Worm (Caenorhabditis elegans) whole organism, L2 larva: ENCODE results near the gene F13E9.13.

Source experiments
- C34F6.9 ChIP-seq: fragments of 150-350 bp; optimal IDR thresholded peaks from 2 replicates; lab custom pipeline; 2014; ENCODE audit warnings: missing biosample characterization, missing genetic modification characterization
- F13H6.1 ChIP-seq: sonication (generic microtip); optimal IDR thresholded peaks from 2 replicates; lab custom pipeline; 2016; ENCODE audit warnings: missing genetic modification characterization, missing compliant biosample characterization
- R02D3.7 ChIP-seq: fragments of 150-350 bp; optimal IDR thresholded peaks from 2 replicates; lab custom pipeline; 2014; ENCODE audit warnings: missing biosample characterization, missing genetic modification characterization
- Y55F3AM.14 ChIP-seq: fragments of 200-800 bp; sonication (Bioruptor generic); optimal IDR thresholded peaks from 2 replicates; lab custom pipeline; 2018; ENCODE audit warnings: mild to moderate bottlenecking, missing genetic modification characterization, missing compliant biosample characterization
- ZK546.5 ChIP-seq: sonication (generic microtip); optimal IDR thresholded peaks from 2 replicates; lab custom pipeline; 2017; ENCODE audit warnings: missing biosample characterization, missing genetic modification characterization
- aly-2 ChIP-seq: fragments of 150-350 bp; optimal IDR thresholded peaks from 2 replicates; lab custom pipeline; 2014; ENCODE audit warnings: missing biosample characterization, missing genetic modification characterization
- ama-1 ChIP-seq: fragments of 150-350 bp; optimal IDR thresholded peaks from 2 replicates; lab custom pipeline; 2018; ENCODE audit warnings: inconsistent platforms
- blmp-1 ChIP-seq: sonication (generic microtip); optimal IDR thresholded peaks from 2 replicates; lab custom pipeline; 2017; ENCODE audit warnings: missing genetic modification characterization, mild to moderate bottlenecking, missing compliant biosample characterization, antibody characterized with exemption, moderate library complexity; ENCODE audit not compliant: insufficient read depth
- ceh-16 ChIP-seq: fragments of 150-350 bp; optimal IDR thresholded peaks from 2 replicates; lab custom pipeline; 2014; ENCODE audit warnings: missing biosample characterization, missing genetic modification characterization
- ceh-82 ChIP-seq: fragments of 150-350 bp; optimal IDR thresholded peaks from 2 replicates; lab custom pipeline; 2014; ENCODE audit warnings: missing biosample characterization, missing genetic modification characterization
- crh-2 ChIP-seq: sonication (generic microtip); optimal IDR thresholded peaks from 2 replicates; lab custom pipeline; 2017; ENCODE audit warnings: missing biosample characterization, missing genetic modification characterization
- elt-3 ChIP-seq: sonication (generic microtip); optimal IDR thresholded peaks from 2 replicates; lab custom pipeline; 2017; ENCODE audit warnings: missing biosample characterization, missing genetic modification characterization
- fos-1 ChIP-seq: fragments of 150-350 bp; optimal IDR thresholded peaks from 2 replicates; lab custom pipeline; 2014; ENCODE audit warnings: missing biosample characterization, missing genetic modification characterization
- lsy-2 ChIP-seq, 2 experiments: fragments of 150-350 bp in 1 of 2; sonication (generic microtip) in 1 of 2; optimal IDR thresholded peaks; 2 replicates each; lab custom pipeline; 2014 to 2017; ENCODE audit warnings: missing biosample characterization in 2 of 2, missing genetic modification characterization in 2 of 2
- mab-5 ChIP-seq: fragments of 150-350 bp; optimal IDR thresholded peaks from 2 replicates; lab custom pipeline; 2014; ENCODE audit warnings: missing biosample characterization, missing genetic modification characterization
- mdl-1 ChIP-seq, 2 experiments: fragments of 150-350 bp in 1 of 2; sonication (generic microtip) in 1 of 2; optimal IDR thresholded peaks; 2 replicates each; lab custom pipeline; 2017; ENCODE audit warnings: missing biosample characterization in 2 of 2, missing genetic modification characterization in 2 of 2
- nhr-10 ChIP-seq: sonication (generic microtip); optimal IDR thresholded peaks from 2 replicates; lab custom pipeline; 2017; ENCODE audit warnings: missing biosample characterization, missing genetic modification characterization
- nhr-12 ChIP-seq: fragments of 150-350 bp; optimal IDR thresholded peaks from 2 replicates; lab custom pipeline; 2014; ENCODE audit warnings: missing biosample characterization, missing genetic modification characterization
- nhr-129 ChIP-seq: fragments of 150-350 bp; optimal IDR thresholded peaks from 2 replicates; lab custom pipeline; 2014; ENCODE audit warnings: missing biosample characterization, missing genetic modification characterization
- nhr-21 ChIP-seq: fragments of 150-350 bp; optimal IDR thresholded peaks from 2 replicates; lab custom pipeline; 2014; ENCODE audit warnings: missing biosample characterization, missing genetic modification characterization
- nhr-23 ChIP-seq: fragments of 150-350 bp; optimal IDR thresholded peaks from 2 replicates; lab custom pipeline; 2014; ENCODE audit warnings: missing biosample characterization, missing genetic modification reagents, missing genetic modification characterization
- nhr-237 ChIP-seq: fragments of 150-350 bp; optimal IDR thresholded peaks from 2 replicates; lab custom pipeline; 2014; ENCODE audit warnings: missing biosample characterization, missing genetic modification characterization
- nhr-25 ChIP-seq: fragments of 150-350 bp; sonication (generic microtip); optimal IDR thresholded peaks from 3 replicates; lab custom pipeline; 2014; ENCODE audit warnings: missing biosample characterization, missing genetic modification characterization
- nhr-6 ChIP-seq: fragments of 150-350 bp; optimal IDR thresholded peaks from 2 replicates; lab custom pipeline; 2014; ENCODE audit warnings: missing biosample characterization, missing genetic modification characterization
- nhr-77 ChIP-seq: fragments of 150-350 bp; optimal IDR thresholded peaks from 2 replicates; lab custom pipeline; 2014; ENCODE audit warnings: missing biosample characterization, missing genetic modification characterization
- peb-1 ChIP-seq: fragments of 150-350 bp; optimal IDR thresholded peaks from 2 replicates; lab custom pipeline; 2014; ENCODE audit warnings: missing biosample characterization, missing genetic modification characterization
- sem-4 ChIP-seq: fragments of 150-350 bp; optimal IDR thresholded peaks from 2 replicates; lab custom pipeline; 2014; ENCODE audit warnings: missing biosample characterization, missing genetic modification reagents, missing genetic modification characterization
- skn-1 ChIP-seq: sonication (generic microtip); optimal IDR thresholded peaks from 2 replicates; lab custom pipeline; 2017; ENCODE audit warnings: missing biosample characterization, missing genetic modification characterization
- sma-9 ChIP-seq, 2 experiments: fragments of 150-350 bp in 1 of 2; sonication (generic microtip) in 1 of 2; optimal IDR thresholded peaks; 2 replicates each; lab custom pipeline; 2014 to 2016; ENCODE audit warnings: missing genetic modification characterization in 2 of 2, mild to moderate bottlenecking in 1 of 2, missing biosample characterization in 1 of 2, missing compliant biosample characterization in 1 of 2, missing genetic modification reagents in 1 of 2, moderate library complexity in 1 of 2
- snpc-4 ChIP-seq: fragments of 150-350 bp; optimal IDR thresholded peaks from 2 replicates; lab custom pipeline; 2014; ENCODE audit warnings: missing biosample characterization, missing genetic modification characterization
- unc-55 ChIP-seq: fragments of 150-350 bp; sonication (generic microtip); optimal IDR thresholded peaks from 3 replicates; lab custom pipeline; 2014; ENCODE audit warnings: missing biosample characterization, missing genetic modification reagents, missing genetic modification characterization
- unc-62 ChIP-seq: fragments of 150-350 bp; optimal IDR thresholded peaks from 2 replicates; lab custom pipeline; 2014; ENCODE audit warnings: missing biosample characterization, missing genetic modification reagents, missing genetic modification characterization
- ztf-1 ChIP-seq: fragments of 200-800 bp; sonication (Bioruptor generic); conservative IDR thresholded peaks from 2 replicates; pipeline ENCODE4 v1.3.6; 2022; ENCODE audit warnings: missing genetic modification characterization, missing compliant biosample characterization
- ztf-11 ChIP-seq: sonication (generic microtip); optimal IDR thresholded peaks from 2 replicates; lab custom pipeline; 2017; ENCODE audit warnings: missing biosample characterization, missing genetic modification characterization
- ztf-4 ChIP-seq: fragments of 150-350 bp; optimal IDR thresholded peaks from 2 replicates; lab custom pipeline; 2014; ENCODE audit warnings: missing biosample characterization, missing genetic modification characterization

The F13E9.13 gene

ce11 chrIV:10855946-10856345 is 25.4 kb upstream of the F13E9.13 start:
- no peak for TF ChIP-seq aly-2 (tag; lab: Kevin White, UChicago)
- TF ChIP-seq mdl-1 (tag; optimal IDR thresholded peaks at IDR 0.05; lab: Kevin White, UChicago), result no peak
- TF ChIP-seq mab-5, result no peak
- TF ChIP-seq ztf-4 (tag; lab: Kevin White, UChicago), result no peak
- TF ChIP-seq ceh-82 (tag; lab: Kevin White, UChicago), result no peak
- TF ChIP-seq ztf-11 (tag; lab: Kevin White, UChicago), result no peak
- TF ChIP-seq nhr-129, result no peak
- no peak for TF ChIP-seq R02D3.7 (tag; lab: Kevin White, UChicago)
- TF ChIP-seq nhr-21 (tag; lab: Kevin White, UChicago), result no peak
- TF ChIP-seq nhr-6 (tag; lab: Kevin White, UChicago), result no peak
- no peak for TF ChIP-seq peb-1 (tag; lab: Kevin White, UChicago)
- no peak for TF ChIP-seq ztf-1 (GFP tag; lab: Robert Waterston, UW)
- TF ChIP-seq blmp-1 (tag; lab: Kevin White, UChicago), result no peak
- no peak for TF ChIP-seq ZK546.5 (tag; lab: Kevin White, UChicago)
- TF ChIP-seq Y55F3AM.14 (GFP tag; lab: Kevin White, UChicago), result no peak
- no peak for TF ChIP-seq fos-1 (tag; lab: Kevin White, UChicago)
- no peak for TF ChIP-seq sma-9 (GFP tag; optimal IDR thresholded peaks at IDR 0.05; lab: Kevin White, UChicago)
- no peak for TF ChIP-seq sma-9 (tag; optimal IDR thresholded peaks at IDR 0.05; lab: Kevin White, UChicago)
- TF ChIP-seq nhr-23 (tag; lab: Kevin White, UChicago), result no peak
- no peak for TF ChIP-seq sem-4 (tag; lab: Kevin White, UChicago)
- TF ChIP-seq ama-1 (lab: Kevin White, UChicago), result no peak

ce11 chrIV:10858300-10859016 is 22.9 kb upstream of the F13E9.13 start, which contains the start of the genes T11G6.2 and hars-1:
Gene T11G6.2, minus strand, starts transcription at chrIV:10858496.
Gene hars-1, plus strand, starts transcription at chrIV:10858957.
- TF ChIP-seq elt-3 (tag; lab: Kevin White, UChicago), result no peak
- peak; percentile 63 for TF ChIP-seq nhr-129
- TF ChIP-seq nhr-77 (tag; lab: Kevin White, UChicago), result no peak
- peak; percentile 88 for TF ChIP-seq fos-1 (tag; lab: Kevin White, UChicago)
- no peak for TF ChIP-seq F13H6.1 (tag; lab: Kevin White, UChicago)
- TF ChIP-seq C34F6.9 (tag; lab: Kevin White, UChicago), result peak; percentile 31
- TF ChIP-seq nhr-25 (tag; lab: Kevin White, UChicago), result no peak
- peak; percentile 64 for TF ChIP-seq crh-2
- peak; percentile 47 for TF ChIP-seq unc-55 (GFP tag; lab: Kevin White, UChicago)
- no peak for TF ChIP-seq ceh-16 (tag; lab: Kevin White, UChicago)
- peak in 1 of 2 experiments; percentile 32 for TF ChIP-seq lsy-2 (tag; optimal IDR thresholded peaks at IDR 0.05; lab: Kevin White, UChicago)
- no peak for TF ChIP-seq nhr-10 (tag; lab: Kevin White, UChicago)
- TF ChIP-seq nhr-12 (tag; lab: Kevin White, UChicago), result no peak

- TF ChIP-seq snpc-4 (tag; lab: Kevin White, UChicago), result no peak
- no peak for TF ChIP-seq unc-62
- TF ChIP-seq nhr-21 (tag; lab: Kevin White, UChicago), result no peak
- TF ChIP-seq nhr-23 (tag; lab: Kevin White, UChicago), result no peak
- TF ChIP-seq nhr-129, result no peak
- TF ChIP-seq R02D3.7 (tag; lab: Kevin White, UChicago), result no peak
- TF ChIP-seq nhr-237, result no peak
- TF ChIP-seq nhr-77 (tag; lab: Kevin White, UChicago), result no peak
- TF ChIP-seq skn-1 (tag; lab: Kevin White, UChicago), result no peak
- no peak for TF ChIP-seq unc-55 (GFP tag; lab: Kevin White, UChicago)
- no peak for TF ChIP-seq mdl-1 (tag; optimal IDR thresholded peaks at IDR 0.05; lab: Kevin White, UChicago)
Observed at ce11 chrIV:10861102-10861501, 20.2 kb upstream of the F13E9.13 start, which contains the start of gene rbm-22. Gene rbm-22, plus strand, starts transcription at chrIV:10861402.

ce11 chrIV:10864031-10864430 is 17.3 kb upstream of the F13E9.13 start, which contains the start of gene nish-1:
Gene nish-1, plus strand, starts transcription at chrIV:10864331.
- TF ChIP-seq Y55F3AM.14 (GFP tag; lab: Kevin White, UChicago), result no peak
